Worm (Caenorhabditis elegans): ENCODE data around the gene F14H12.17.

F14H12.17 gene

ce11 chrX:4404717-4405116 is 41.6 kb upstream of the F14H12.17 start:
- TF ChIP-seq dpl-1 (GFP tag; optimal IDR thresholded peaks at IDR 0.05), result no peak
- no peak for TF ChIP-seq efl-1 (optimal IDR thresholded peaks at IDR 0.05)
- peak in 1 of 2 experiments; percentile 30 for TF ChIP-seq efl-1 (GFP tag; optimal IDR thresholded peaks at IDR 0.05 in 1 of 2)
- peak; percentile 24 for TF ChIP-seq lin-14 (GFP tag; optimal IDR thresholded peaks at IDR 0.05)

ce11 chrX:4402854-4403253 is 39.8 kb upstream of the F14H12.17 start, which contains the start of gene D1079.1:
Gene D1079.1 (plus strand): TSS chrX:4403154.
- TF ChIP-seq lir-3 (tag; optimal IDR thresholded peaks at IDR 0.05; ENCODE audit: poor library complexity) (no peak), hlh-17 (GFP tag; optimal IDR thresholded peaks at IDR 0.05; ENCODE audit: borderline replicate concordance) (no peak), lin-15B (tag; optimal IDR thresholded peaks at IDR 0.05) (no peak), nhr-11 (tag; optimal IDR thresholded peaks at IDR 0.05) (no peak), hpl-2 (GFP tag; optimal IDR thresholded peaks at IDR 0.05) (no peak), ceh-90 (tag; optimal IDR thresholded peaks at IDR 0.05) (no peak), F16B12.6 (tag; optimal IDR thresholded peaks at IDR 0.05) (no peak), vab-15 (tag; optimal IDR thresholded peaks at IDR 0.05) (no peak), grh-1 (GFP tag; IDR thresholded peaks at IDR 0.05) (no peak), snu-23 (GFP tag; optimal IDR thresholded peaks at IDR 0.05) (no peak), sptf-1 (tag; optimal IDR thresholded peaks at IDR 0.05) (no peak), xbp-1 (tag; optimal IDR thresholded peaks at IDR 0.05) (no peak), snpc-4 (tag; optimal IDR thresholded peaks at IDR 0.05) (no peak)

ce11 chrX:4400296-4400695 is 37.2 kb upstream of the F14H12.17 start:
- no peak for TF ChIP-seq ceh-8 (GFP tag; optimal IDR thresholded peaks at IDR 0.05)
- TF ChIP-seq fkh-10 (GFP tag; optimal IDR thresholded peaks at IDR 0.05), result no peak
- TF ChIP-seq jun-1 (tag; optimal IDR thresholded peaks at IDR 0.05), result no peak
- no peak for TF ChIP-seq nhr-20 (tag; optimal IDR thresholded peaks at IDR 0.05)
- no peak for TF ChIP-seq tlp-1 (tag; optimal IDR thresholded peaks at IDR 0.05)
- TF ChIP-seq mdl-1 (tag; optimal IDR thresholded peaks at IDR 0.05), result no peak
- TF ChIP-seq fkh-4 (tag; optimal IDR thresholded peaks at IDR 0.05; ENCODE audit: borderline replicate concordance), result no peak
- no peak for TF ChIP-seq nhr-19 (GFP tag; conservative IDR thresholded peaks at IDR 0.05)
- no peak for TF ChIP-seq ceh-63 (GFP tag; optimal IDR thresholded peaks at IDR 0.05)
- no peak for TF ChIP-seq unc-62 (GFP tag; optimal IDR thresholded peaks at IDR 0.05)
- no peak for TF ChIP-seq C34B4.2 (tag; optimal IDR thresholded peaks at IDR 0.05)
- no peak for TF ChIP-seq ces-1 (GFP tag; optimal IDR thresholded peaks at IDR 0.05)
- no peak for TF ChIP-seq ceh-88 (GFP tag; IDR thresholded peaks at IDR 0.05)
- no peak for TF ChIP-seq mef-2 (tag; optimal IDR thresholded peaks at IDR 0.05)

- TF ChIP-seq ets-5 (GFP tag; IDR thresholded peaks at IDR 0.05) (no peak), fkh-10 (GFP tag; optimal IDR thresholded peaks at IDR 0.05) (peak; percentile 55), lin-14 (GFP tag; optimal IDR thresholded peaks at IDR 0.05) (peak; percentile 28)
Measured at ce11 chrX:4397460-4397859, 34.4 kb upstream of the F14H12.17 start.

ce11 chrX:4395073-4395850 is 32.2 kb upstream of the F14H12.17 start:
- peak; percentile 79 for TF ChIP-seq mep-1 (tag; optimal IDR thresholded peaks at IDR 0.05)
- TF ChIP-seq ceh-8 (GFP tag; optimal IDR thresholded peaks at IDR 0.05), result no peak
- no peak for TF ChIP-seq Y116A8C.19 (tag; optimal IDR thresholded peaks at IDR 0.05; ENCODE audit: borderline replicate concordance)
- peak; percentile 92 for TF ChIP-seq snu-23 (GFP tag; optimal IDR thresholded peaks at IDR 0.05)
- peak; percentile 29 for TF ChIP-seq sup-37 (GFP tag; optimal IDR thresholded peaks at IDR 0.05)
- TF ChIP-seq nhr-19 (GFP tag; conservative IDR thresholded peaks at IDR 0.05), result peak; percentile 74
- peak; percentile 83 for TF ChIP-seq jun-1 (tag; optimal IDR thresholded peaks at IDR 0.05)
- no peak for TF ChIP-seq egl-27 (tag; optimal IDR thresholded peaks at IDR 0.05)
- TF ChIP-seq lin-35 (GFP tag; optimal IDR thresholded peaks at IDR 0.05), result peak; percentile 27 to 80
- TF ChIP-seq nhr-47 (tag; optimal IDR thresholded peaks at IDR 0.05), result peak; percentile 84
- TF ChIP-seq efl-1 (optimal IDR thresholded peaks at IDR 0.05), result peak; percentile 47 to 54
- TF ChIP-seq efl-1 (GFP tag; optimal IDR thresholded peaks at IDR 0.05 in 1 of 2), result peak in 1 of 2 experiments; percentile 7
- peak; percentile 57 for TF ChIP-seq elt-2 (tag; optimal IDR thresholded peaks at IDR 0.05)
- peak; percentile 14 for TF ChIP-seq isw-1 (GFP tag; IDR thresholded peaks at IDR 0.05)
- TF ChIP-seq efl-3 (GFP tag; optimal IDR thresholded peaks at IDR 0.05), result peak; percentile 53
- TF ChIP-seq zag-1 (tag; optimal IDR thresholded peaks at IDR 0.05), result no peak
- peak; percentile 7 for TF ChIP-seq unc-130 (tag; optimal IDR thresholded peaks at IDR 0.05)
- TF ChIP-seq pqm-1 (tag; optimal IDR thresholded peaks at IDR 0.05), result no peak
- TF ChIP-seq lin-39 (tag; optimal IDR thresholded peaks at IDR 0.05), result peak; percentile 62

Measured in whole organism, L1 larva.